Fruit fly (Drosophila melanogaster) whole organism, embryonic: ENCODE results near the gene CG5225.

Source experiments
- Ada2b ChIP-seq: fragments of 200-800 bp; sonication (Bioruptor generic); IDR thresholded peaks from 2 replicates; pipeline ENCODE4 v1.3.6; 2022; ENCODE audit warnings: missing biosample characterization, missing genetic modification characterization
- Adf1 ChIP-seq: fragments of 200-800 bp; sonication (Bioruptor generic); IDR thresholded peaks from 2 replicates; pipeline ENCODE4 v1.3.6; 2022; ENCODE audit warnings: missing biosample characterization, missing genetic modification characterization
- Antp ChIP-seq: fragments of 200-800 bp; sonication (Bioruptor generic); optimal IDR thresholded peaks from 3 replicates; lab custom pipeline; 2016; ENCODE audit warnings: missing biosample characterization, missing genetic modification characterization
- BtbVII ChIP-seq: fragments of 200-800 bp; sonication (Bioruptor generic); optimal IDR thresholded peaks from 3 replicates; lab custom pipeline; 2017; ENCODE audit warnings: missing biosample characterization, mild to moderate bottlenecking, missing genetic modification characterization
- C15 ChIP-seq: fragments of 200-800 bp; sonication (Bioruptor generic); IDR thresholded peaks from 3 replicates; pipeline ENCODE4 v1.3.6; 2022; ENCODE audit warnings: missing biosample characterization, missing genetic modification characterization
- CG10209 ChIP-seq: fragments of 200-800 bp; sonication (Bioruptor generic); optimal IDR thresholded peaks from 3 replicates; lab custom pipeline; 2017; ENCODE audit warnings: missing biosample characterization, mild to moderate bottlenecking, missing genetic modification characterization, missing genetic modification reagents
- CG10366 ChIP-seq: fragments of 200-800 bp; sonication (Bioruptor generic); IDR thresholded peaks from 2 replicates; pipeline ENCODE4 v1.3.6; 2022; ENCODE audit warnings: missing biosample characterization, missing genetic modification characterization
- CG10543 ChIP-seq: fragments of 200-800 bp; sonication (Bioruptor generic); optimal IDR thresholded peaks from 3 replicates; lab custom pipeline; 2017; ENCODE audit warnings: missing biosample characterization, mild to moderate bottlenecking, missing genetic modification characterization, moderate library complexity
- CG10654 ChIP-seq: fragments of 200-800 bp; sonication (Bioruptor generic); optimal IDR thresholded peaks from 2 replicates; lab custom pipeline; 2016; ENCODE audit warnings: missing biosample characterization, missing genetic modification characterization
- CG11560 ChIP-seq: fragments of 200-800 bp; sonication (Bioruptor generic); IDR thresholded peaks from 3 replicates; pipeline ENCODE4 v1.3.6; 2022; ENCODE audit warnings: missing biosample characterization, missing genetic modification characterization
- CG12219 ChIP-seq: fragments of 200-800 bp; sonication (Bioruptor generic); optimal IDR thresholded peaks from 3 replicates; lab custom pipeline; 2018; ENCODE audit warnings: missing biosample characterization, mild to moderate bottlenecking, missing genetic modification characterization
- CG12659 ChIP-seq: fragments of 200-800 bp; sonication (Bioruptor generic); optimal IDR thresholded peaks from 3 replicates; lab custom pipeline; 2017; ENCODE audit warnings: mild to moderate bottlenecking, missing biosample characterization, missing genetic modification reagents, missing genetic modification characterization
- CG17328 ChIP-seq: fragments of 200-800 bp; sonication (Bioruptor generic); IDR thresholded peaks from 2 replicates; pipeline ENCODE4 v1.3.6; 2022; ENCODE audit warnings: missing biosample characterization, missing genetic modification characterization
- CG31365 ChIP-seq: fragments of 200-800 bp; sonication (Bioruptor generic); optimal IDR thresholded peaks from 2 replicates; lab custom pipeline; 2018; ENCODE audit warnings: missing biosample characterization, mild to moderate bottlenecking, missing genetic modification characterization
- CG42726 ChIP-seq: fragments of 200-800 bp; sonication (Bioruptor generic); IDR thresholded peaks from 2 replicates; pipeline ENCODE4 v1.3.6; 2022; ENCODE audit warnings: missing biosample characterization, missing genetic modification characterization; ENCODE audit not compliant: partially characterized antibody
- CG4707 ChIP-seq: fragments of 200-800 bp; sonication (Bioruptor generic); optimal IDR thresholded peaks from 2 replicates; lab custom pipeline; 2018; ENCODE audit warnings: missing biosample characterization, mild to moderate bottlenecking, missing genetic modification characterization, moderate library complexity
- CG5245 ChIP-seq: fragments of 200-800 bp; sonication (Bioruptor generic); optimal IDR thresholded peaks from 3 replicates; lab custom pipeline; 2016; ENCODE audit warnings: missing biosample characterization, missing genetic modification characterization
- CG9797 ChIP-seq: fragments of 200-800 bp; sonication (Bioruptor generic); optimal IDR thresholded peaks from 3 replicates; lab custom pipeline; 2018; ENCODE audit warnings: missing biosample characterization, mild to moderate bottlenecking, missing genetic modification characterization
- Camta ChIP-seq: fragments of 200-800 bp; sonication (Bioruptor generic); optimal IDR thresholded peaks from 2 replicates; lab custom pipeline; 2016; ENCODE audit warnings: missing biosample characterization, missing genetic modification characterization
- Chrac-16 ChIP-seq: fragments of 200-800 bp; sonication (Bioruptor generic); optimal IDR thresholded peaks from 3 replicates; lab custom pipeline; 2016; ENCODE audit warnings: missing biosample characterization, missing genetic modification characterization
- Dll ChIP-seq: fragments of 200-800 bp; sonication (Bioruptor generic); IDR thresholded peaks from 4 replicates; pipeline ENCODE4 v1.3.6; 2022; ENCODE audit warnings: missing biosample characterization, missing genetic modification characterization; ENCODE audit not compliant: partially characterized antibody
- Doc3 ChIP-seq: fragments of 200-800 bp; sonication (Bioruptor generic); IDR thresholded peaks from 3 replicates; pipeline ENCODE4 v1.3.6; 2022; ENCODE audit warnings: missing biosample characterization, missing genetic modification characterization; ENCODE audit not compliant: partially characterized antibody
- E2f2 ChIP-seq: fragments of 200-800 bp; sonication (Bioruptor generic); IDR thresholded peaks from 2 replicates; pipeline ENCODE4 v1.3.6; 2022; ENCODE audit warnings: missing biosample characterization, missing genetic modification characterization
- H2.0 ChIP-seq: fragments of 200-800 bp; sonication (Bioruptor generic); IDR thresholded peaks from 2 replicates; pipeline ENCODE4 v1.3.6; 2022; ENCODE audit warnings: missing biosample characterization, missing genetic modification characterization
- Meics ChIP-seq: fragments of 200-800 bp; sonication (Bioruptor generic); optimal IDR thresholded peaks from 2 replicates; lab custom pipeline; 2017; ENCODE audit warnings: missing biosample characterization, mild to moderate bottlenecking, missing genetic modification characterization
- NFAT ChIP-seq: fragments of 200-800 bp; sonication (Bioruptor generic); IDR thresholded peaks from 2 replicates; pipeline ENCODE4 v1.3.6; 2022; ENCODE audit warnings: missing biosample characterization, missing genetic modification characterization
- NfI ChIP-seq: fragments of 200-800 bp; sonication (Bioruptor generic); optimal IDR thresholded peaks from 3 replicates; lab custom pipeline; 2018; ENCODE audit warnings: missing biosample characterization, mild to moderate bottlenecking, missing genetic modification characterization, moderate library complexity
- Pdp1 ChIP-seq, 2 experiments: fragments of 200-800 bp; sonication (Bioruptor generic); optimal IDR thresholded peaks; 3 replicates each; lab custom pipeline; 2016; ENCODE audit warnings: missing biosample characterization in 2 of 2, missing genetic modification characterization in 2 of 2, mild to moderate bottlenecking in 1 of 2, moderate library complexity in 1 of 2
- Sry-β ChIP-seq: fragments of 200-800 bp; sonication (Bioruptor generic); optimal IDR thresholded peaks from 2 replicates; lab custom pipeline; 2018; ENCODE audit warnings: missing biosample characterization, mild to moderate bottlenecking, missing genetic modification characterization, moderate library complexity
- Taf1 ChIP-seq: fragments of 200-800 bp; sonication (Bioruptor generic); IDR thresholded peaks from 2 replicates; pipeline ENCODE4 v1.3.6; 2022; ENCODE audit warnings: missing biosample characterization, missing genetic modification characterization
- croc ChIP-seq: fragments of 200-800 bp; sonication (Bioruptor generic); conservative IDR thresholded peaks from 3 replicates; pipeline ENCODE4 v1.3.6; 2022; ENCODE audit warnings: missing biosample characterization, missing genetic modification characterization
- danr ChIP-seq: fragments of 200-800 bp; sonication (Bioruptor generic); IDR thresholded peaks from 2 replicates; pipeline ENCODE4 v1.3.6; 2022; ENCODE audit warnings: missing biosample characterization, missing genetic modification characterization
- dysf ChIP-seq: fragments of 200-800 bp; sonication (Bioruptor generic); IDR thresholded peaks from 3 replicates; pipeline ENCODE4 v1.3.6; 2022; ENCODE audit warnings: missing biosample characterization, missing genetic modification characterization
- ems ChIP-seq: fragments of 200-800 bp; sonication (Bioruptor generic); optimal IDR thresholded peaks from 3 replicates; lab custom pipeline; 2016; ENCODE audit warnings: missing biosample characterization, missing genetic modification characterization
- gfzf ChIP-seq: fragments of 200-800 bp; sonication (Bioruptor generic); optimal IDR thresholded peaks from 2 replicates; lab custom pipeline; 2016; ENCODE audit warnings: missing biosample characterization, mild to moderate bottlenecking, missing genetic modification characterization, moderate library complexity
- grau ChIP-seq: fragments of 200-800 bp; optimal IDR thresholded peaks from 3 replicates; lab custom pipeline; 2019; ENCODE audit warnings: missing biosample characterization, mild to moderate bottlenecking, missing genetic modification characterization, moderate library complexity
- gro ChIP-seq: fragments of 200-800 bp; sonication (Bioruptor generic); optimal IDR thresholded peaks from 2 replicates; lab custom pipeline; 2016; ENCODE audit warnings: missing biosample characterization, missing genetic modification characterization
- h ChIP-seq: fragments of >200 bp; optimal IDR thresholded peaks from 2 replicates; lab custom pipeline; 2017
- jing ChIP-seq: fragments of 200-800 bp; sonication (Bioruptor generic); optimal IDR thresholded peaks from 2 replicates; lab custom pipeline; 2018; ENCODE audit warnings: missing biosample characterization, mild to moderate bottlenecking, missing genetic modification characterization
- luna ChIP-seq: fragments of 200-800 bp; sonication (Bioruptor generic); optimal IDR thresholded peaks from 2 replicates; lab custom pipeline; 2016; ENCODE audit warnings: missing biosample characterization, missing genetic modification characterization
- mam ChIP-seq: fragments of 200-800 bp; sonication (Bioruptor generic); optimal IDR thresholded peaks from 3 replicates; lab custom pipeline; 2016; ENCODE audit warnings: missing biosample characterization, missing genetic modification characterization
- nerfin-2 ChIP-seq: fragments of 200-800 bp; sonication (Bioruptor generic); IDR thresholded peaks from 2 replicates; pipeline ENCODE4 v1.3.6; 2022; ENCODE audit warnings: missing biosample characterization, missing genetic modification characterization; ENCODE audit not compliant: partially characterized antibody
- otp ChIP-seq: fragments of 200-800 bp; sonication (Bioruptor generic); IDR thresholded peaks from 3 replicates; pipeline ENCODE4, ENCODE4 v1.3.6; 2022; ENCODE audit warnings: missing biosample characterization, missing genetic modification characterization
- psq ChIP-seq: fragments of 200-800 bp; sonication (Bioruptor generic); optimal IDR thresholded peaks from 2 replicates; lab custom pipeline; 2017; ENCODE audit warnings: missing biosample characterization, missing genetic modification characterization
- ranshi ChIP-seq: fragments of 200-800 bp; sonication (Bioruptor generic); IDR thresholded peaks from 2 replicates; pipeline ENCODE4 v1.3.6; 2022; ENCODE audit warnings: missing biosample characterization, missing genetic modification characterization
- sens ChIP-seq: fragments of 200-800 bp; sonication (Bioruptor generic); peaks from one replicate; lab custom pipeline; 2016; ENCODE audit warnings: missing biosample characterization, missing genetic modification characterization
- sisA ChIP-seq: fragments of 200-800 bp; sonication (Bioruptor generic); IDR thresholded peaks from 2 replicates; pipeline ENCODE4 v1.3.6; 2022; ENCODE audit warnings: missing biosample characterization, missing genetic modification characterization
- slp2 ChIP-seq: fragments of 200-800 bp; sonication (Bioruptor generic); optimal IDR thresholded peaks from 2 replicates; lab custom pipeline; 2016; ENCODE audit warnings: missing biosample characterization, missing genetic modification characterization
- tap ChIP-seq: fragments of 200-800 bp; optimal IDR thresholded peaks from 3 replicates; lab custom pipeline; 2019; ENCODE audit warnings: missing biosample characterization, mild to moderate bottlenecking, missing genetic modification characterization, moderate library complexity
- tin ChIP-seq: fragments of 200-800 bp; sonication (Bioruptor generic); optimal IDR thresholded peaks from 3 replicates; lab custom pipeline; 2016; ENCODE audit warnings: missing biosample characterization, missing genetic modification characterization
- trem ChIP-seq: fragments of 200-800 bp; optimal IDR thresholded peaks from 3 replicates; lab custom pipeline; 2019; ENCODE audit warnings: missing biosample characterization, mild to moderate bottlenecking, missing genetic modification characterization, moderate library complexity
- unpg ChIP-seq: fragments of 200-800 bp; sonication (Bioruptor generic); optimal IDR thresholded peaks from 3 replicates; lab custom pipeline; 2018; ENCODE audit warnings: missing biosample characterization, mild to moderate bottlenecking, missing genetic modification characterization, moderate library complexity
- vfl ChIP-seq: fragments of 200-800 bp; sonication (Bioruptor generic); optimal IDR thresholded peaks from 2 replicates; lab custom pipeline; 2016; ENCODE audit warnings: missing biosample characterization, missing genetic modification characterization

CG5225 gene

dm6 chr3R:17056905-17057251 lies 28.4 kb downstream of the CG5225 start (continued):
- no peak for TF ChIP-seq ranshi (GFP tag; lab: Robert Waterston, UW)
- 0 out of 2 replicates have a peak, but pooled peaks have one; percentile 18 for TF ChIP-seq sisA
- no peak for TF ChIP-seq h (lab: Kevin White, UChicago)
- no peak for TF ChIP-seq CG11560 (tag; lab: Robert Waterston, UW)
- no peak for TF ChIP-seq NfI (GFP tag; lab: Kevin White, UChicago)
- no peak for TF ChIP-seq Chrac-16 (GFP tag; lab: Kevin White, UChicago)
- no peak for TF ChIP-seq NFAT
- TF ChIP-seq CG12659 (GFP tag; lab: Kevin White, UChicago) = no peak
- TF ChIP-seq CG10543 = no peak
- TF ChIP-seq H2.0 (GFP tag; lab: Robert Waterston, UW) = no peak
- no peak for TF ChIP-seq CG12219 (GFP tag; lab: Kevin White, UChicago)
- TF ChIP-seq gfzf (GFP tag; lab: Kevin White, UChicago) = no peak
- TF ChIP-seq E2f2 (GFP tag; lab: Robert Waterston, UW) = no peak
- TF ChIP-seq sens (GFP tag; lab: Kevin White, UChicago) = peak; percentile 85
- TF ChIP-seq CG17328 (GFP tag; lab: Robert Waterston, UW) = no peak
- no peak for TF ChIP-seq luna (GFP tag; lab: Kevin White, UChicago)
- TF ChIP-seq CG31365 (tag; lab: Kevin White, UChicago) = no peak
- no peak for TF ChIP-seq Dll (GFP tag; lab: Robert Waterston, UW)
- no peak for TF ChIP-seq tap (tag; lab: Kevin White, UChicago)
- TF ChIP-seq Pdp1 (GFP tag; optimal IDR thresholded peaks at IDR 0.05; lab: Kevin White, UChicago) = peak in 1 of 2 experiments; percentile 21
- TF ChIP-seq CG42726 (GFP tag; lab: Robert Waterston, UW) = no peak
- no peak for TF ChIP-seq CG10209 (GFP tag; lab: Kevin White, UChicago)
- TF ChIP-seq Adf1 (GFP tag; lab: Robert Waterston, UW) = no peak
- no peak for TF ChIP-seq Doc3 (GFP tag; lab: Robert Waterston, UW)
- peak; percentile 15 for TF ChIP-seq unpg
- peak; percentile 27 for TF ChIP-seq trem (tag; lab: Kevin White, UChicago)
- no peak for TF ChIP-seq nerfin-2 (GFP tag; lab: Robert Waterston, UW)
- TF ChIP-seq ems (GFP tag; lab: Kevin White, UChicago) = no peak
- no peak for TF ChIP-seq grau (tag; lab: Kevin White, UChicago)
- no peak for TF ChIP-seq otp (GFP tag; lab: Robert Waterston, UW)
- TF ChIP-seq CG5245 = peak; percentile 33
- no peak for TF ChIP-seq psq
- no peak for TF ChIP-seq Camta
- peak; percentile 12 for TF ChIP-seq mam (GFP tag; lab: Kevin White, UChicago)
- no peak for TF ChIP-seq dysf (GFP tag; lab: Robert Waterston, UW)
- no peak for TF ChIP-seq Meics (GFP tag; lab: Kevin White, UChicago)
- TF ChIP-seq Ada2b (GFP tag; lab: Robert Waterston, UW) = peak; percentile 4; the same call in 1 of the 2 replicates
- peak; percentile 30 for TF ChIP-seq tin (GFP tag; lab: Kevin White, UChicago)
- TF ChIP-seq C15 (GFP tag; lab: Robert Waterston, UW) = no peak
- TF ChIP-seq croc (GFP tag; lab: Robert Waterston, UW) = no peak
- TF ChIP-seq jing (GFP tag; lab: Kevin White, UChicago) = no peak
- no peak for TF ChIP-seq vfl (GFP tag; lab: Kevin White, UChicago)
- TF ChIP-seq BtbVII (GFP tag; lab: Kevin White, UChicago) = no peak
- TF ChIP-seq CG4707 (GFP tag; lab: Kevin White, UChicago) = no peak
- no peak for TF ChIP-seq CG9797 (GFP tag; lab: Kevin White, UChicago)
- TF ChIP-seq danr = no peak
- TF ChIP-seq Sry-β (GFP tag; lab: Kevin White, UChicago) = no peak
- TF ChIP-seq Taf1 (GFP tag; lab: Robert Waterston, UW) = no peak
- no peak for TF ChIP-seq gro (GFP tag; lab: Kevin White, UChicago)
- no peak for TF ChIP-seq Antp (GFP tag; lab: Kevin White, UChicago)
- TF ChIP-seq CG10366 (GFP tag; lab: Robert Waterston, UW) = no peak
- TF ChIP-seq slp2 (GFP tag; lab: Kevin White, UChicago) = peak; percentile 21
- no peak for TF ChIP-seq CG10654 (GFP tag; lab: Kevin White, UChicago)
